Worm (Caenorhabditis elegans) whole organism, young adult: ENCODE data around the gene fbxa-151.

ENCODE experiments used
- B0019.2 ChIP-seq: fragments of 200-800 bp; sonication (Bioruptor generic); conservative IDR thresholded peaks from 2 replicates; pipeline ENCODE4 v1.3.6; 2022; ENCODE audit warnings: missing genetic modification reagents, missing genetic modification characterization, missing compliant biosample characterization
- B0336.3 ChIP-seq: fragments of 200-800 bp; sonication (Bioruptor generic); IDR thresholded peaks from 2 replicates; pipeline ENCODE4 v1.3.6; 2022; ENCODE audit warnings: missing genetic modification characterization, missing compliant biosample characterization
- F23B12.7 ChIP-seq: sonication (generic microtip); optimal IDR thresholded peaks from 2 replicates; lab custom pipeline; 2017; ENCODE audit warnings: missing genetic modification characterization, mild to moderate bottlenecking, missing compliant biosample characterization, antibody characterized with exemption, moderate library complexity; ENCODE audit not compliant: insufficient read depth
- F33H1.4 ChIP-seq: fragments of 200-800 bp; sonication (Bioruptor generic); IDR thresholded peaks from 2 replicates; pipeline ENCODE4 v1.3.6; 2022; ENCODE audit warnings: missing genetic modification reagents, missing genetic modification characterization, missing compliant biosample characterization
- F55B11.4 ChIP-seq: sonication (generic microtip); optimal IDR thresholded peaks from 2 replicates; lab custom pipeline; 2016; ENCODE audit warnings: missing compliant biosample characterization, missing genetic modification characterization, borderline replicate concordance; ENCODE audit not compliant: insufficient read depth
- F57A8.1 ChIP-seq: fragments of 200-800 bp; sonication (Bioruptor generic); optimal IDR thresholded peaks from 2 replicates; lab custom pipeline; 2018; ENCODE audit warnings: mild to moderate bottlenecking, missing genetic modification characterization, moderate library complexity, missing compliant biosample characterization
- Y56A3A.18 ChIP-seq: fragments of 200-800 bp; sonication (Bioruptor generic); IDR thresholded peaks from 2 replicates; pipeline ENCODE4 v1.3.6; 2022; ENCODE audit warnings: missing genetic modification reagents, missing genetic modification characterization, missing compliant biosample characterization
- Y67H2A.10 ChIP-seq: fragments of 200-800 bp; sonication (Bioruptor generic); conservative IDR thresholded peaks from 2 replicates; pipeline ENCODE4 v1.3.6; 2022; ENCODE audit warnings: missing genetic modification reagents, missing genetic modification characterization, missing compliant biosample characterization
- Y79H2A.3 ChIP-seq: fragments of 200-800 bp; sonication (Bioruptor generic); conservative IDR thresholded peaks from 2 replicates; pipeline ENCODE4 v1.3.6; 2022; ENCODE audit warnings: missing genetic modification reagents, missing genetic modification characterization, missing compliant biosample characterization
- Y95B8A.8 ChIP-seq: fragments of 200-800 bp; sonication (Bioruptor generic); IDR thresholded peaks from 2 replicates; pipeline ENCODE4 v1.3.6; 2022; ENCODE audit warnings: missing genetic modification reagents, missing genetic modification characterization, missing compliant biosample characterization
- atf-7 ChIP-seq: sonication (generic microtip); optimal IDR thresholded peaks from 2 replicates; lab custom pipeline; 2017; ENCODE audit warnings: mild to moderate bottlenecking, missing genetic modification characterization, missing compliant biosample characterization
- attf-3 ChIP-seq: fragments of 200-800 bp; sonication (Bioruptor generic); conservative IDR thresholded peaks from 2 replicates; pipeline ENCODE4 v1.3.6; 2022; ENCODE audit warnings: missing genetic modification reagents, missing genetic modification characterization, missing compliant biosample characterization
- bed-2 ChIP-seq: fragments of 200-800 bp; sonication (Bioruptor generic); IDR thresholded peaks from 2 replicates; pipeline ENCODE4 v1.3.6; 2022; ENCODE audit warnings: missing genetic modification reagents, missing genetic modification characterization, missing compliant biosample characterization
- cebp-1 ChIP-seq, 2 experiments: fragments of 200-800 bp in 1 of 2; sonication (Bioruptor generic) in 1 of 2; sonication (generic microtip) in 1 of 2; IDR thresholded peaks in 1 of 2; optimal IDR thresholded peaks in 1 of 2; 2 replicates each; pipeline versions ENCODE4 v1.3.6 to Lab custom; 2017 to 2022; ENCODE audit warnings: missing compliant biosample characterization in 2 of 2, missing genetic modification characterization in 2 of 2, mild to moderate bottlenecking in 1 of 2, missing genetic modification reagents in 1 of 2, moderate library complexity in 1 of 2
- ceh-100 ChIP-seq: fragments of 200-800 bp; sonication (Bioruptor generic); IDR thresholded peaks from 2 replicates; pipeline ENCODE4 v1.3.6; 2022; ENCODE audit warnings: missing genetic modification reagents, missing genetic modification characterization, missing compliant biosample characterization
- ceh-40 ChIP-seq: fragments of 200-800 bp; sonication (Bioruptor generic); IDR thresholded peaks from 2 replicates; pipeline ENCODE4 v1.3.6; 2022; ENCODE audit warnings: missing genetic modification characterization, missing compliant biosample characterization
- ceh-91 ChIP-seq: fragments of 200-800 bp; sonication (Bioruptor generic); IDR thresholded peaks from 2 replicates; pipeline ENCODE4 v1.3.6; 2022; ENCODE audit warnings: missing genetic modification reagents, missing genetic modification characterization, missing compliant biosample characterization
- dox-1 ChIP-seq: fragments of 200-800 bp; sonication (Bioruptor generic); IDR thresholded peaks from 2 replicates; pipeline ENCODE4 v1.3.6; 2022; ENCODE audit warnings: missing genetic modification reagents, missing genetic modification characterization, missing compliant biosample characterization
- dpl-1 ChIP-seq: fragments of 150-350 bp; optimal IDR thresholded peaks from 2 replicates; lab custom pipeline; 2014; ENCODE audit warnings: missing biosample characterization, missing genetic modification reagents, missing genetic modification characterization
- egrh-3 ChIP-seq: fragments of 200-800 bp; sonication (Bioruptor generic); IDR thresholded peaks from 2 replicates; pipeline ENCODE4 v1.3.6; 2022; ENCODE audit warnings: missing genetic modification reagents, missing genetic modification characterization, missing compliant biosample characterization
- ets-4 ChIP-seq: fragments of 200-800 bp; sonication (Bioruptor generic); optimal IDR thresholded peaks from 2 replicates; lab custom pipeline; 2018; ENCODE audit warnings: mild to moderate bottlenecking, missing genetic modification characterization, missing compliant biosample characterization
- fkh-3 ChIP-seq: sonication (generic microtip); optimal IDR thresholded peaks from 2 replicates; lab custom pipeline; 2016; ENCODE audit warnings: mild to moderate bottlenecking, missing genetic modification characterization, missing compliant biosample characterization
- hmg-1.2 ChIP-seq: fragments of 200-800 bp; sonication (Bioruptor generic); IDR thresholded peaks from 2 replicates; pipeline ENCODE4 v1.3.6; 2022; ENCODE audit warnings: missing genetic modification reagents, missing genetic modification characterization, missing compliant biosample characterization
- hsf-1 ChIP-seq: fragments of 200-800 bp; sonication (Bioruptor generic); IDR thresholded peaks from 2 replicates; pipeline ENCODE4 v1.3.6; 2022; ENCODE audit warnings: missing genetic modification reagents, missing genetic modification characterization, missing compliant biosample characterization
- let-607 ChIP-seq, 2 experiments: fragments of 200-800 bp in 1 of 2; sonication (Bioruptor generic) in 1 of 2; sonication (generic microtip) in 1 of 2; optimal IDR thresholded peaks; 2 replicates each; lab custom pipeline; 2016 to 2018; ENCODE audit warnings: mild to moderate bottlenecking in 2 of 2, missing compliant biosample characterization in 2 of 2, missing genetic modification characterization in 2 of 2, moderate library complexity in 2 of 2, missing genotype in 1 of 2
- lsy-27 ChIP-seq: sonication (generic microtip); optimal IDR thresholded peaks from 2 replicates; lab custom pipeline; 2017; ENCODE audit warnings: missing genetic modification characterization, mild to moderate bottlenecking, missing compliant biosample characterization, antibody characterized with exemption, missing genotype, borderline replicate concordance; ENCODE audit not compliant: insufficient read depth
- mcd-1 ChIP-seq: fragments of 200-800 bp; sonication (Bioruptor generic); IDR thresholded peaks from 2 replicates; pipeline ENCODE4 v1.3.6; 2022; ENCODE audit warnings: missing genetic modification reagents, missing genetic modification characterization, missing compliant biosample characterization
- nfya-1 ChIP-seq: sonication (generic microtip); optimal IDR thresholded peaks from 2 replicates; lab custom pipeline; 2017; ENCODE audit warnings: antibody characterized with exemption, missing compliant biosample characterization, missing genetic modification characterization, borderline replicate concordance; ENCODE audit not compliant: insufficient read depth
- nhr-80 ChIP-seq: sonication (generic microtip); optimal IDR thresholded peaks from 2 replicates; lab custom pipeline; 2016; ENCODE audit warnings: missing genetic modification characterization, missing compliant biosample characterization
- nhr-90 ChIP-seq: sonication (generic microtip); optimal IDR thresholded peaks from 2 replicates; lab custom pipeline; 2016; ENCODE audit warnings: missing genotype, mild to moderate bottlenecking, missing genetic modification characterization, missing compliant biosample characterization
- rec-8 ChIP-seq, 2 experiments: sonication (generic microtip); optimal IDR thresholded peaks; 2 replicates each; lab custom pipeline; 2016; ENCODE audit warnings: mild to moderate bottlenecking in 2 of 2, missing genetic modification characterization in 2 of 2, missing genetic modification reagents in 2 of 2, missing genotype in 2 of 2, missing biosample characterization in 1 of 2, missing compliant biosample characterization in 1 of 2, moderate library complexity in 1 of 2
- repo-1 ChIP-seq: sonication (generic microtip); optimal IDR thresholded peaks from 2 replicates; lab custom pipeline; 2017; ENCODE audit warnings: mild to moderate bottlenecking, missing genetic modification characterization, missing compliant biosample characterization
- sptf-2 ChIP-seq: fragments of 200-800 bp; sonication (Bioruptor generic); optimal IDR thresholded peaks from 2 replicates; lab custom pipeline; 2018; ENCODE audit warnings: mild to moderate bottlenecking, missing genetic modification characterization, missing compliant biosample characterization
- tbx-9 ChIP-seq: sonication (generic microtip); optimal IDR thresholded peaks from 2 replicates; lab custom pipeline; 2016; ENCODE audit warnings: borderline replicate concordance, missing genetic modification characterization, inconsistent platforms, missing compliant biosample characterization
- tlf-1 ChIP-seq: fragments of 200-800 bp; sonication (Bioruptor generic); optimal IDR thresholded peaks from 2 replicates; lab custom pipeline; 2018; ENCODE audit warnings: mild to moderate bottlenecking, missing genetic modification characterization, missing compliant biosample characterization
- xnd-1 ChIP-seq: sonication (generic microtip); optimal IDR thresholded peaks from 2 replicates; lab custom pipeline; 2016; ENCODE audit warnings: missing genotype, missing genetic modification reagents, missing genetic modification characterization, missing compliant biosample characterization
- zfh-2 ChIP-seq: fragments of 200-800 bp; sonication (Bioruptor generic); conservative IDR thresholded peaks from 2 replicates; pipeline ENCODE4 v1.3.6; 2022; ENCODE audit warnings: missing genetic modification reagents, missing genetic modification characterization, missing compliant biosample characterization
- zim-3 ChIP-seq: sonication (generic microtip); optimal IDR thresholded peaks from 2 replicates; lab custom pipeline; 2017; ENCODE audit warnings: mild to moderate bottlenecking, missing genetic modification characterization, moderate library complexity, missing compliant biosample characterization
- ztf-25 ChIP-seq: fragments of 200-800 bp; sonication (Bioruptor generic); IDR thresholded peaks from 2 replicates; pipeline ENCODE4 v1.3.6; 2022; ENCODE audit warnings: missing genetic modification reagents, missing genetic modification characterization, missing compliant biosample characterization

The fbxa-151 gene

ce11 chrIII:1225116-1225515, 41.6 kb downstream of the fbxa-151 start:
- TF ChIP-seq B0019.2 (no peak), hmg-1.2 (GFP tag; lab: Robert Waterston, UW) (peak; percentile 76), zfh-2 (GFP tag; lab: Robert Waterston, UW) (peak; percentile 66), hsf-1 (GFP tag; lab: Robert Waterston, UW) (no peak), ceh-91 (no peak), F23B12.7 (tag; lab: Kevin White, UChicago) (no peak), atf-7 (tag; lab: Kevin White, UChicago) (no peak), nhr-90 (no peak), nfya-1 (tag; lab: Kevin White, UChicago) (no peak), repo-1 (tag; lab: Kevin White, UChicago) (no peak)

DNA sequence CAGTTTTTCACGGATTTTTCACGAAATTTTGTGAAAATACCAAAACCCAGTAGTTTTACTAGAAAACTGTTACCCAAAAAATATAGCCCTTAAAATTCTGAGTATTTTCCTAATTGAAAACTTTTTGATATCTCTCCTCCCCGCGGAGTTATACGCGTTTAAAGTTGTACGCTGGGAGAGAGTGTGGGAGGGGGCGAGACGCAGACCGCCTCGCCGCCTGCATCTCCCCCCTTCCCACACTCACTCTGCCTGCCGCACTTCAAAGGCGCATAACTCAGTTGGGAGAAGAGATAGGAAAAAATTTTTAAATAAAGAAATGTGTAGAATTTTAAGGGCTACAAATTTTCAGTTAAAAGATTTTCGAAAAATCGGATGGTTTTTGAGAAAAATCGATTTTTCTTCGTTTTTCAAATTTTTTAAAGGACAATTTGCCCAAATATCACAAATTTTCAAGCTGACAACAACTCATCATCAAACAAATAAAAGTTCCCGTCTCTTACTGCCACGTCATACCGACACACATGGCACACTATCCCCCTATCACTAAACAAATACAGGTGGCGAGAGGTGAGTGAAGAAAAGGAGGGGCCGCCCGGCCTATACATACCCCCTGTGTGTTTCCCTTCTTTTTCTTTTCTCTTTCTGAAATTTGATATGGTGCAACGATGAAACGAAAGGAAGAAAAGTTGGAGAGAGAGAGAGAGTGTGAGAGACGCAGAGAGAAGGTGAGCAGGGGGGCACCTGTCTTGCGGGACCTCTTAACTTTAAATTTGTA, 43.2 kb downstream of the fbxa-151 start:
- TF ChIP-seq let-607 (tag; optimal IDR thresholded peaks at IDR 0.05; lab: Kevin White, UChicago): peak; percentile 56 to 70
- no peak for TF ChIP-seq Y79H2A.3 (GFP tag; lab: Robert Waterston, UW)
- peak; percentile 91 for TF ChIP-seq hmg-1.2 (GFP tag; lab: Robert Waterston, UW)
- TF ChIP-seq cebp-1 (GFP tag; IDR thresholded peaks at IDR 0.05; lab: Robert Waterston, UW): no peak
- TF ChIP-seq cebp-1 (tag; optimal IDR thresholded peaks at IDR 0.05; lab: Kevin White, UChicago): peak; percentile 30
- TF ChIP-seq Y56A3A.18 (GFP tag; lab: Robert Waterston, UW): no peak
- peak; percentile 56 for TF ChIP-seq nhr-80 (tag; lab: Kevin White, UChicago)
- no peak for TF ChIP-seq dpl-1 (GFP tag; lab: Kevin White, UChicago)
- no peak for TF ChIP-seq B0336.3 (GFP tag; lab: Robert Waterston, UW)

DNA sequence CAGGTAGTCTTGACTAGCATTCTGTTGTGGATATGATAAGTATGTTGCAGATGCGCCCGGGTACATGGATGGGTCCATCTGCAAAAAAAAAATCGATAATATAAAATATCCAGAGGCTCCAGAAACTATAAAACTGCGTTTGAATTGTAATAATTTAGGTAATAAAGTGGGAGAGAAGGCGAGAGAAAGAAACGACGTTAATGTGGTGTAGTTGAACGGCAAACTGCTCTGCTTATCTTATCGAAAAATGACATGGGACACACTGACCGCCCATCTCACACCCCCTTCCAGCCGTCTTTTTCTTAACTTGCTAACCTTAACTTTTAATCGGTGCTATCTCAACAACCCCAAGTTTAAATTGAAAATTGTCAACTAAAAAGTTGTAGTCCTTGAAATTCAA, 44.7 kb downstream of the fbxa-151 start:
- TF ChIP-seq nhr-80 (tag; lab: Kevin White, UChicago) (peak; percentile 80), ceh-100 (GFP tag; lab: Robert Waterston, UW) (no peak)
- TF ChIP-seq, all 124 proteins: peak for 1

ce11 chrIII:1220012-1220411, 46.7 kb downstream of the fbxa-151 start:
- no peak for TF ChIP-seq bed-2 (GFP tag; lab: Robert Waterston, UW)
- no peak for TF ChIP-seq ztf-25 (GFP tag; lab: Robert Waterston, UW)
- no peak for TF ChIP-seq tbx-9
- no peak for TF ChIP-seq sptf-2 (GFP tag; lab: Kevin White, UChicago)
- TF ChIP-seq attf-3: no peak
- peak; percentile 21 for TF ChIP-seq tlf-1
- no peak for TF ChIP-seq Y95B8A.8 (GFP tag; lab: Robert Waterston, UW)
- TF ChIP-seq nhr-80 (tag; lab: Kevin White, UChicago): peak; percentile 61
- TF ChIP-seq xnd-1 (tag; lab: Kevin White, UChicago): no peak
- TF ChIP-seq Y67H2A.10 (GFP tag; lab: Robert Waterston, UW): no peak
- TF ChIP-seq F23B12.7 (tag; lab: Kevin White, UChicago): no peak
- peak; percentile 46; the same call in 1 of the 2 replicates for TF ChIP-seq egrh-3
- TF ChIP-seq dox-1: peak; percentile 40; the same call in 1 of the 2 replicates
- no peak for TF ChIP-seq cebp-1 (GFP tag; IDR thresholded peaks at IDR 0.05; lab: Robert Waterston, UW)
- peak; percentile 19 for TF ChIP-seq cebp-1 (tag; optimal IDR thresholded peaks at IDR 0.05; lab: Kevin White, UChicago)
- TF ChIP-seq mcd-1: no peak
- no peak for TF ChIP-seq ceh-100 (GFP tag; lab: Robert Waterston, UW)
- peak; percentile 15 for TF ChIP-seq atf-7 (tag; lab: Kevin White, UChicago)
- no peak for TF ChIP-seq F55B11.4
- no peak for TF ChIP-seq zim-3 (tag; lab: Kevin White, UChicago)
- no peak for TF ChIP-seq lsy-27 (tag; lab: Kevin White, UChicago)
- no peak for TF ChIP-seq F57A8.1
- no peak for TF ChIP-seq F33H1.4 (GFP tag; lab: Robert Waterston, UW)
- TF ChIP-seq rec-8 (tag; optimal IDR thresholded peaks at IDR 0.05; lab: Kevin White, UChicago): no peak
- TF ChIP-seq fkh-3 (tag; lab: Kevin White, UChicago): no peak
- TF ChIP-seq nhr-90: no peak
- no peak for TF ChIP-seq ceh-40
- peak; percentile 57 for TF ChIP-seq ets-4 (GFP tag; lab: Kevin White, UChicago)
